Worm (Caenorhabditis elegans) whole organism, young adult: ENCODE data around the gene T15B12.1.

Experiments used
- B0019.2 ChIP-seq: fragments of 200-800 bp; sonication (Bioruptor generic); conservative IDR thresholded peaks from 2 replicates; pipeline ENCODE4 v1.3.6; 2022; ENCODE audit warnings: missing genetic modification reagents, missing genetic modification characterization, missing compliant biosample characterization
- B0261.1 ChIP-seq: sonication (generic microtip); optimal IDR thresholded peaks from 2 replicates; lab custom pipeline; 2016; ENCODE audit warnings: mild to moderate bottlenecking, missing genetic modification characterization, moderate library complexity, missing compliant biosample characterization
- B0336.3 ChIP-seq: fragments of 200-800 bp; sonication (Bioruptor generic); IDR thresholded peaks from 2 replicates; pipeline ENCODE4 v1.3.6; 2022; ENCODE audit warnings: missing genetic modification characterization, missing compliant biosample characterization
- C06A6.2 ChIP-seq: fragments of 200-800 bp; sonication (Bioruptor generic); conservative IDR thresholded peaks from 2 replicates; pipeline ENCODE4 v1.3.6; 2022; ENCODE audit warnings: missing genetic modification characterization, missing compliant biosample characterization
- C17E4.6 ChIP-seq: fragments of 200-800 bp; sonication (Bioruptor generic); IDR thresholded peaks from 2 replicates; pipeline ENCODE4 v1.3.6; 2022; ENCODE audit warnings: missing genetic modification reagents, missing genetic modification characterization, missing compliant biosample characterization
- D2030.7 ChIP-seq: fragments of 200-800 bp; sonication (Bioruptor generic); IDR thresholded peaks from 2 replicates; pipeline ENCODE4 v1.3.6; 2022; ENCODE audit warnings: missing genetic modification reagents, missing genetic modification characterization, missing compliant biosample characterization
- F10E7.11 ChIP-seq: sonication (generic microtip); optimal IDR thresholded peaks from 2 replicates; lab custom pipeline; 2017; ENCODE audit warnings: mild to moderate bottlenecking, missing genetic modification characterization, moderate library complexity, missing compliant biosample characterization
- F49E8.2 ChIP-seq: sonication (generic microtip); optimal IDR thresholded peaks from 3 replicates; lab custom pipeline; 2017; ENCODE audit warnings: missing genetic modification characterization, mild to moderate bottlenecking, missing compliant biosample characterization, antibody characterized with exemption, moderate library complexity; ENCODE audit not compliant: insufficient read depth
- F57A8.1 ChIP-seq: fragments of 200-800 bp; sonication (Bioruptor generic); optimal IDR thresholded peaks from 2 replicates; lab custom pipeline; 2018; ENCODE audit warnings: mild to moderate bottlenecking, missing genetic modification characterization, moderate library complexity, missing compliant biosample characterization
- K11D2.4 ChIP-seq: fragments of 200-800 bp; sonication (Bioruptor generic); IDR thresholded peaks from 2 replicates; pipeline ENCODE4 v1.3.6; 2022; ENCODE audit warnings: missing genetic modification reagents, missing genetic modification characterization, missing compliant biosample characterization
- T07F8.4 ChIP-seq: sonication (generic microtip); optimal IDR thresholded peaks from 2 replicates; lab custom pipeline; 2016; ENCODE audit warnings: mild to moderate bottlenecking, missing genetic modification characterization, moderate library complexity, missing compliant biosample characterization
- T26A5.8 ChIP-seq: sonication (generic microtip); optimal IDR thresholded peaks from 2 replicates; lab custom pipeline; 2016; ENCODE audit warnings: missing genetic modification characterization, missing compliant biosample characterization
- Y53F4B.3 ChIP-seq: fragments of 200-800 bp; sonication (Bioruptor generic); IDR thresholded peaks from 2 replicates; pipeline ENCODE4 v1.3.6; 2022; ENCODE audit warnings: missing genetic modification reagents, missing genetic modification characterization, missing compliant biosample characterization
- Y56A3A.18 ChIP-seq: fragments of 200-800 bp; sonication (Bioruptor generic); IDR thresholded peaks from 2 replicates; pipeline ENCODE4 v1.3.6; 2022; ENCODE audit warnings: missing genetic modification reagents, missing genetic modification characterization, missing compliant biosample characterization
- Y67H2A.10 ChIP-seq: fragments of 200-800 bp; sonication (Bioruptor generic); conservative IDR thresholded peaks from 2 replicates; pipeline ENCODE4 v1.3.6; 2022; ENCODE audit warnings: missing genetic modification reagents, missing genetic modification characterization, missing compliant biosample characterization
- ama-1 ChIP-seq, 3 experiments: fragments of 150-350 bp in 1 of 3; sonication (generic microtip) in 2 of 3; optimal IDR thresholded peaks; 2 replicates each; lab custom pipeline; 2014 to 2018; ENCODE audit warnings: missing biosample characterization in 2 of 3, missing genetic modification characterization in 2 of 3, missing genetic modification reagents in 2 of 3
- aptf-3 ChIP-seq: fragments of 200-800 bp; sonication (Bioruptor generic); IDR thresholded peaks from 2 replicates; pipeline ENCODE4 v1.3.6; 2022; ENCODE audit warnings: missing genetic modification characterization, missing compliant biosample characterization
- atf-7 ChIP-seq: sonication (generic microtip); optimal IDR thresholded peaks from 2 replicates; lab custom pipeline; 2017; ENCODE audit warnings: mild to moderate bottlenecking, missing genetic modification characterization, missing compliant biosample characterization
- bed-1 ChIP-seq: fragments of 200-800 bp; sonication (Bioruptor generic); IDR thresholded peaks from 2 replicates; pipeline ENCODE4 v1.3.6; 2022; ENCODE audit warnings: missing genetic modification reagents, missing genetic modification characterization, missing compliant biosample characterization
- ceh-100 ChIP-seq: fragments of 200-800 bp; sonication (Bioruptor generic); IDR thresholded peaks from 2 replicates; pipeline ENCODE4 v1.3.6; 2022; ENCODE audit warnings: missing genetic modification reagents, missing genetic modification characterization, missing compliant biosample characterization
- ceh-27 ChIP-seq: fragments of 200-800 bp; sonication (Bioruptor generic); optimal IDR thresholded peaks from 2 replicates; lab custom pipeline; 2018; ENCODE audit warnings: mild to moderate bottlenecking, missing genetic modification characterization, moderate library complexity, missing compliant biosample characterization
- ceh-40 ChIP-seq: fragments of 200-800 bp; sonication (Bioruptor generic); IDR thresholded peaks from 2 replicates; pipeline ENCODE4 v1.3.6; 2022; ENCODE audit warnings: missing genetic modification characterization, missing compliant biosample characterization
- ceh-91 ChIP-seq: fragments of 200-800 bp; sonication (Bioruptor generic); IDR thresholded peaks from 2 replicates; pipeline ENCODE4 v1.3.6; 2022; ENCODE audit warnings: missing genetic modification reagents, missing genetic modification characterization, missing compliant biosample characterization
- dpl-1 ChIP-seq: fragments of 150-350 bp; optimal IDR thresholded peaks from 2 replicates; lab custom pipeline; 2014; ENCODE audit warnings: missing biosample characterization, missing genetic modification reagents, missing genetic modification characterization
- egl-18 ChIP-seq: fragments of 200-800 bp; sonication (Bioruptor generic); IDR thresholded peaks from 2 replicates; pipeline ENCODE4 v1.3.6; 2022; ENCODE audit warnings: missing genetic modification reagents, missing genetic modification characterization, missing compliant biosample characterization
- egl-44 ChIP-seq: fragments of 200-800 bp; sonication (Bioruptor generic); IDR thresholded peaks from 2 replicates; pipeline ENCODE4 v1.3.6; 2022; ENCODE audit warnings: missing genetic modification reagents, missing genetic modification characterization, missing compliant biosample characterization
- egrh-3 ChIP-seq: fragments of 200-800 bp; sonication (Bioruptor generic); IDR thresholded peaks from 2 replicates; pipeline ENCODE4 v1.3.6; 2022; ENCODE audit warnings: missing genetic modification reagents, missing genetic modification characterization, missing compliant biosample characterization
- ekl-4 ChIP-seq: fragments of 200-800 bp; sonication (Bioruptor generic); IDR thresholded peaks from 2 replicates; pipeline ENCODE4 v1.3.6; 2022; ENCODE audit warnings: missing genetic modification reagents, missing genetic modification characterization, missing compliant biosample characterization
- ets-4 ChIP-seq: fragments of 200-800 bp; sonication (Bioruptor generic); optimal IDR thresholded peaks from 2 replicates; lab custom pipeline; 2018; ENCODE audit warnings: mild to moderate bottlenecking, missing genetic modification characterization, missing compliant biosample characterization
- gei-17 ChIP-seq: fragments of 200-800 bp; sonication (Bioruptor generic); optimal IDR thresholded peaks from 2 replicates; lab custom pipeline; 2018; ENCODE audit warnings: mild to moderate bottlenecking, missing genetic modification characterization, missing compliant biosample characterization
- hlh-26 ChIP-seq: fragments of 200-800 bp; sonication (Bioruptor generic); conservative IDR thresholded peaks from 2 replicates; pipeline ENCODE4 v1.3.6; 2022; ENCODE audit warnings: missing genetic modification reagents, missing genetic modification characterization, missing compliant biosample characterization
- hmg-20 ChIP-seq: fragments of 200-800 bp; sonication (Bioruptor generic); IDR thresholded peaks from 2 replicates; pipeline ENCODE4 v1.3.6; 2022; ENCODE audit warnings: missing genetic modification reagents, missing genetic modification characterization, missing compliant biosample characterization
- lin-40 ChIP-seq: sonication (generic microtip); optimal IDR thresholded peaks from 2 replicates; lab custom pipeline; 2016; ENCODE audit warnings: missing genetic modification characterization, mild to moderate bottlenecking, missing compliant biosample characterization, missing genotype, missing genetic modification reagents
- lin-54 ChIP-seq: fragments of 200-800 bp; sonication (Bioruptor generic); optimal IDR thresholded peaks from 2 replicates; lab custom pipeline; 2018; ENCODE audit warnings: mild to moderate bottlenecking, missing genetic modification characterization, missing compliant biosample characterization
- madf-10 ChIP-seq: sonication (generic microtip); optimal IDR thresholded peaks from 2 replicates; lab custom pipeline; 2016; ENCODE audit warnings: mild to moderate bottlenecking, missing genetic modification characterization, missing compliant biosample characterization
- mcd-1 ChIP-seq: fragments of 200-800 bp; sonication (Bioruptor generic); IDR thresholded peaks from 2 replicates; pipeline ENCODE4 v1.3.6; 2022; ENCODE audit warnings: missing genetic modification reagents, missing genetic modification characterization, missing compliant biosample characterization
- mel-28 ChIP-seq: sonication (generic microtip); optimal IDR thresholded peaks from 2 replicates; lab custom pipeline; 2016; ENCODE audit warnings: borderline replicate concordance, mild to moderate bottlenecking, missing genetic modification characterization, missing compliant biosample characterization
- nfya-1 ChIP-seq: sonication (generic microtip); optimal IDR thresholded peaks from 2 replicates; lab custom pipeline; 2017; ENCODE audit warnings: antibody characterized with exemption, missing compliant biosample characterization, missing genetic modification characterization, borderline replicate concordance; ENCODE audit not compliant: insufficient read depth
- nfya-2 ChIP-seq: fragments of 200-800 bp; sonication (Bioruptor generic); IDR thresholded peaks from 2 replicates; pipeline ENCODE4 v1.3.6; 2022; ENCODE audit warnings: missing genetic modification reagents, missing genetic modification characterization, missing compliant biosample characterization
- nhr-120 ChIP-seq: fragments of 200-800 bp; sonication (Bioruptor generic); IDR thresholded peaks from 2 replicates; pipeline ENCODE4 v1.3.6; 2022; ENCODE audit warnings: missing genetic modification characterization, missing compliant biosample characterization
- nhr-27 ChIP-seq: fragments of 200-800 bp; sonication (Bioruptor generic); optimal IDR thresholded peaks from 2 replicates; lab custom pipeline; 2018; ENCODE audit warnings: mild to moderate bottlenecking, missing genetic modification characterization, moderate library complexity, missing compliant biosample characterization
- nhr-80 ChIP-seq: sonication (generic microtip); optimal IDR thresholded peaks from 2 replicates; lab custom pipeline; 2016; ENCODE audit warnings: missing genetic modification characterization, missing compliant biosample characterization
- pbrm-1 ChIP-seq: fragments of 200-800 bp; sonication (Bioruptor generic); IDR thresholded peaks from 2 replicates; pipeline ENCODE4 v1.3.6; 2022; ENCODE audit warnings: missing genetic modification reagents, missing genetic modification characterization, missing compliant biosample characterization
- pha-4 ChIP-seq: fragments of 150-350 bp; sonication (generic microtip); optimal IDR thresholded peaks from 2 replicates; lab custom pipeline; 2014; ENCODE audit warnings: missing biosample characterization, missing genetic modification reagents, missing genetic modification characterization
- sdz-38 ChIP-seq: sonication (generic microtip); optimal IDR thresholded peaks from 2 replicates; lab custom pipeline; 2016; ENCODE audit warnings: missing genotype, missing genetic modification characterization, missing compliant biosample characterization
- sptf-2 ChIP-seq: fragments of 200-800 bp; sonication (Bioruptor generic); optimal IDR thresholded peaks from 2 replicates; lab custom pipeline; 2018; ENCODE audit warnings: mild to moderate bottlenecking, missing genetic modification characterization, missing compliant biosample characterization
- tbx-9 ChIP-seq: sonication (generic microtip); optimal IDR thresholded peaks from 2 replicates; lab custom pipeline; 2016; ENCODE audit warnings: borderline replicate concordance, missing genetic modification characterization, inconsistent platforms, missing compliant biosample characterization
- xnd-1 ChIP-seq: sonication (generic microtip); optimal IDR thresholded peaks from 2 replicates; lab custom pipeline; 2016; ENCODE audit warnings: missing genotype, missing genetic modification reagents, missing genetic modification characterization, missing compliant biosample characterization
- zfh-2 ChIP-seq: fragments of 200-800 bp; sonication (Bioruptor generic); conservative IDR thresholded peaks from 2 replicates; pipeline ENCODE4 v1.3.6; 2022; ENCODE audit warnings: missing genetic modification reagents, missing genetic modification characterization, missing compliant biosample characterization
- ztf-18 ChIP-seq: sonication (generic microtip); optimal IDR thresholded peaks from 2 replicates; lab custom pipeline; 2016; ENCODE audit warnings: missing genotype, mild to moderate bottlenecking, missing genetic modification characterization, missing compliant biosample characterization

T15B12.1 gene

ce11 chrIII:5308278-5308677 lies 20.3 kb downstream of the T15B12.1 start, which contains the start of gene mog-3 (continued):
- TF ChIP-seq B0019.2 (GFP tag; lab: Robert Waterston, UW) (no peak), madf-10 (no peak), K11D2.4 (GFP tag; lab: Robert Waterston, UW) (no peak), tbx-9 (tag; lab: Kevin White, UChicago) (no peak), B0336.3 (no peak), mcd-1 (GFP tag; lab: Robert Waterston, UW) (0 out of 2 replicates have a peak, but pooled peaks have one; percentile 26), ets-4 (GFP tag; lab: Kevin White, UChicago) (no peak), F57A8.1 (GFP tag; lab: Kevin White, UChicago) (no peak), egl-18 (GFP tag; lab: Robert Waterston, UW) (no peak), C17E4.6 (GFP tag; lab: Robert Waterston, UW) (no peak), Y56A3A.18 (no peak), C06A6.2 (GFP tag; lab: Robert Waterston, UW) (no peak), pbrm-1 (GFP tag; lab: Robert Waterston, UW) (no peak), lin-40 (no peak), B0261.1 (no peak), pha-4 (no peak), hmg-20 (GFP tag; lab: Robert Waterston, UW) (no peak), ceh-40 (GFP tag; lab: Robert Waterston, UW) (no peak), atf-7 (tag; lab: Kevin White, UChicago) (no peak), nhr-80 (tag; lab: Kevin White, UChicago) (no peak), D2030.7 (GFP tag; lab: Robert Waterston, UW) (peak; percentile 55), T26A5.8 (no peak), bed-1 (no peak), hlh-26 (no peak), ceh-91 (GFP tag; lab: Robert Waterston, UW) (no peak), zfh-2 (GFP tag; lab: Robert Waterston, UW) (no peak), nhr-120 (GFP tag; lab: Robert Waterston, UW) (no peak), mel-28 (tag; lab: Kevin White, UChicago) (no peak), nhr-27 (tag; lab: Kevin White, UChicago) (no peak), lin-54 (GFP tag; lab: Kevin White, UChicago) (peak; percentile 83), sdz-38 (tag; lab: Kevin White, UChicago) (no peak), ekl-4 (GFP tag; lab: Robert Waterston, UW) (no peak), ztf-18 (tag; lab: Kevin White, UChicago) (no peak), egrh-3 (GFP tag; lab: Robert Waterston, UW) (no peak), xnd-1 (tag; lab: Kevin White, UChicago) (no peak), aptf-3 (no peak), dpl-1 (GFP tag; lab: Kevin White, UChicago) (peak; percentile 55), F49E8.2 (no peak), ceh-100 (GFP tag; lab: Robert Waterston, UW) (no peak), ceh-27 (GFP tag; lab: Kevin White, UChicago) (peak; percentile 58), egl-44 (GFP tag; lab: Robert Waterston, UW) (no peak), T07F8.4 (tag; lab: Kevin White, UChicago) (no peak), Y67H2A.10 (GFP tag; lab: Robert Waterston, UW) (no peak), sptf-2 (GFP tag; lab: Kevin White, UChicago) (peak; percentile 66), gei-17 (GFP tag; lab: Kevin White, UChicago) (no peak), F10E7.11 (tag; lab: Kevin White, UChicago) (no peak), Y53F4B.3 (no peak), ama-1 (optimal IDR thresholded peaks at IDR 0.05; lab: Kevin White, UChicago) (no peak), ama-1 (GFP tag; optimal IDR thresholded peaks at IDR 0.05; lab: Kevin White, UChicago) (no peak), nfya-2 (GFP tag; lab: Robert Waterston, UW) (no peak), nfya-1 (no peak)
